Fruit fly (Drosophila melanogaster) whole organism, larva: Measurements from ENCODE around the gene CG8188.

Experiments
- noc ChIP-seq: fragments of 200-800 bp; sonication (Bioruptor generic); optimal IDR thresholded peaks from 3 replicates; lab custom pipeline; 2019; ENCODE audit warnings: missing biosample characterization, mild to moderate bottlenecking, missing genetic modification characterization, moderate library complexity

Gene CG8188

DNA sequence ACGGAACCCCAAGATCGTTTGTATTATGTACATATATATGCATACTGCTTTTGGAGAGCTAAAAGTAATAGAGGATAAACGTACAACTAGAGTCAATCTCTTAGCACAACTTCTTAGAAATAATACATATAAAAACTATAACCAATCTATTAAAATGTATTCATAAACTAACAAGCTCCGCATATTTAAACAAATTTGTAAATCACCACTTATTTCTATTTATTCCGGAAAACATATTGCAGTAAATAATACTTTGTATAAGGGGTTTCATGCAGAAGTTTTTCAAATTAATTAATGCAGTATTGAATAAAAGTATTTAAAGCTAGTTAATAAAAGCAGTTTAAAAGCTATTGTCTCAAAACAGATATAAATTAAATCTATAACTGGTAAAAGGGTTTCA is 9.6 kb upstream of the CG8188 start:
- TF ChIP-seq noc (tag; lab: Kevin White, UChicago), result no peak

DNA sequence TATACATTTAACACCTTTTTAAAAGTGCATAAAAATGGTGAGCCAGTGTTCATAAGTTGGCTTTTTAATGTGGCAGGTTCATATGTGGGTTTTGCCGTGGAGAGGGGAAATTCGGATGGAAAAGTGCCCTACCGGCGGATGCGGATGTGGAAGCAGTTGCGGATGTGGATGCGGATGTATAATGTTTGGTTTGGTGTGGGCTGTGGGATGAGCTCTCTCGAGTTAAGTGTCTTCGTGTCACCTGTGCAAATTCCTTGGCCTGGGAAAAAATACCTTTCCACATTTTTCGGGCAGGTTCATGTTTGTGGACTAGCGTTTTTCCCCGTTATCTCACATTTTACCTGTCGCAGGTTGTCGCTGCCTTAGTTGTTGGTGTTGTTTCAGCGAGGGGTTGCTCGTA is 9.1 kb upstream of the CG8188 start:
- no peak for TF ChIP-seq noc (tag; lab: Kevin White, UChicago)

DNA sequence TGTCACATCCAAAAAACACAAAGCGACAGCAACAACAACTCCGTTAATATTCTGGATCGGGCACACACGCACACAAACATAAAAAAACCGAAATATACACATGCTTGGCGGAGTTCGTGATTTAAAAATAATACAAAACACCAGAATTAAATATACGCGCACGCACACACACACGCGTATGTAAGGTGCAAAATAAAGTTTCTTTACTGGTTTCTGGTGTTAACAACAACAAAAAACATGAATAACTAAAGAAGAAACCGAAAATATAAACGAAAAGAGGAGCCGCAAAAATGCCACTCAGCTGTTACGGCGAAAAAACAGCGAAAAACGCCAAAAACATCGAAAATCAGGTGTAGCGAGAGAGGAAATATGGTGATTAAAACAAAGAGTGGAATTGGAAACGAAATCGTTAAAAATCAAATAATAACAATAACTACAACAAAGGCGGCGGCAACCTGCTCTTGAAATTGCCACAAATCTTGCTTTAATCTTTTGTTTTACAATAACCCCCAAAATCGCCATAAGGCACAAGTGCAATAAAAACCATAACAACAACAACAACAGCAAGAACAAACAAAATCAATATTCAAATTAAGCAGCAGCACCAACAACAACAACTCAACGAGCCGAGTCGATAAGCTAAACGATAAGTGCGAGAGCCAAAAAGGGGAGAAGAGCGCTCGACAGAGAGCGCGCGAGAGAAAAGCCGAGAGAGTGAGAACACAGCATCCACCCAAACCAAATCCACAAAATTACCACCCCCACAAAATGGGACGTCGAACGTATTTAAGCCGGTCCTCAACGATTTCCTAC is 7.7 kb upstream of the CG8188 start:
- TF ChIP-seq noc (tag; lab: Kevin White, UChicago), result no peak

DNA sequence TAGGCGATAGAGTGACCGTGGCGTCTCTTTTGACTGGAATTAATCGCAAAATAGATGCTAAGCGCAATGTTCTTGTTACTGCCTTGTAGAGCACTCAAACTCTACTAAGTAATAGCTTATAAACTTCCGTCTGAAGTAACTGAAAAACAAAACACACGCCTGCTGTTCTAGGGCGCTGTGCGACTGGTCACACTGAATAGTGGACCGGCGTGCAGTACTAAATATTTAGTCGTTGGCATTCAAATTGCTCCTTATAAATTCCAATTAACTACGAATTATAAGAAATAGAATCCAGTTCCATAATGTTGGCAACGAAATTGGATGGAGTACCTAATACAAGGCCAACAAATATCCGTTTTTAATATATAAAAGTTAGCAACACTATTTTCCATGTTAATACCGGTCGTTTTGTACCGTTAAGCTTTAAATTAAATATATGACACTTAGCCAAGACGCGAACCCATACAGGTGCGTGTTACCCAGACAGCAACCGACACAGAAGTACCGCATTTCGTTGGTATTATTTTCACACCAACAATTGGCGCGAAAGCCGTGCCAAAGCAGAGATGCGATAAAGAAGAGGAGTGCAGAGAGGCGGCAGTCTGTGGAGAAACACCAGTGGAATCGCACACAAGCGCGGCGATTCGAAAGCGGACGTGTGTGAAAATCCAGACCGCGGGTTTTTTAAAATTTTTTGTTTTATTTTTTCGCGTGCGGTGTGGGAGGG is 6.9 kb upstream of the CG8188 start, which contains the start of the genes CG8173 and raskol:
Gene CG8173 (minus strand): TSS at position 108 of the 727 bp plus-strand sequence.
Gene raskol (plus strand): TSS at position 599 of the 727 bp plus-strand sequence.
- TF ChIP-seq noc (tag; lab: Kevin White, UChicago), result no peak

DNA sequence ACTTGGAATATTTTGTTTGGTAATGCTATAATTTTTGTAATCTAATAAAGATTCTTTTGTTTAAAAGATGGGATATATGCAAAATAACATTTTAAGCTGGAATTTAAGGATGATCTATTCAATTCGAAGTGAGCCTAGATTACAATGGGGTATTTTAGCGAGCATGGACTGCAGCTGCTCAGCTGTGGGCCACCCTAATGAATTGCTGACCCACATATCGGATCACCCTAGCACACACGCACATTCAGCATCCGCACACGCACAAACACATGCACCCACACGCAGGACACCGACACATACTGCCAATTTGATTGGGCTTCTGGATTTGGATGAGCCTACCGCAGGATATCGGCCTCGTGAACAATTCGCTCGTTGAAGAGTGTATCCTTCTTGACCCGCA is 6.0 kb upstream of the CG8188 start:
- no peak for TF ChIP-seq noc (tag; lab: Kevin White, UChicago)

DNA sequence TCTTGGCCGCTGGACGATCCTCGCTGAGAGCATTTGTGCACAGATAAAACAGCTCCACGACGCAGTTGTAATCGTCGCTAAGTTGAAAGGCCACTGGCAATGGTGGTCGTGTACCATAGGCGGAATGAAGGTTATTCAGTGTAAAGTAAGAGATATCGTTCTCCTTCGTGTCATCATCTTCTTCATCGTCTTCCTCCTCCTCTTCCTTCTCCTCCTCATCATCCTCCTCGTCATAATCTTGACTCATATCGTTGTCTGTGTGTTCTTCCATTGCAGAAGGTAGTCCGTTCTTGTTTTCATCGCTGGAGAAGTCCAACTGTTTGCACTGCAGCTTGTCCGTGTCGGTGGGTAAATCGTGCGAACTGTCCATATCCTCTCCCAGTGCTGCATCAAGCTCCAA is 4.9 kb upstream of the CG8188 start:
- TF ChIP-seq noc (tag; lab: Kevin White, UChicago), result no peak

DNA sequence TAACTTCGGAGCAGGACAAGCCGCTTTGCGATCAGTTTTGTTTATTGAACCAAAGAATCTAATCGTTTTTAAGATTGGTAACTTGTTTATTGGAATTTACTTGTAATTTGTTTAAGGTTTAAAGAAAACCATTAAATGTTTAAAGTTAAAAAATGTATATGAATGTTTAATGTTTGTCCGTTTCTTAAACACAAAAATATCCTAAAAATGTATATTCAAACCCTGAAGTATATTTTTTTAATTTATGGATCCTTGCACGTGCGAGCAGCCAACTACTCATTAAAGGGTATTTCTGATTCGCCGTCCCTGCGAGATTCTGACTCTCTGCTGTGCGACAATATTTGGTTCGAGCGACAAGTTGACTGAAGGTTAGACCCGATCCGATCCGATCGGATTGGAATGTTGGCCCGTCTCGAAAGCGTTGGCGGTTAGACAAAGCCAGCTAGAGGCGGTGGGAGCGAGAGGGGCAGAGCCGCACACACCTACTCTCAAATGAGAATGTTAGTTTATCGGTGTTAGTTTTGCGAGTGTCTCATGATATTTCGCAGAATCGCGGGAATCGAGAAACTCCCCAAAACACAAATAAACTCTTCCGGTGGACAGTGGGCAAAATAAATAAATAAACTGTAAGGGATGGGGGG is 3.8 kb downstream of the CG8188 start:
- TF ChIP-seq noc (tag; lab: Kevin White, UChicago), result peak; percentile 91

DNA sequence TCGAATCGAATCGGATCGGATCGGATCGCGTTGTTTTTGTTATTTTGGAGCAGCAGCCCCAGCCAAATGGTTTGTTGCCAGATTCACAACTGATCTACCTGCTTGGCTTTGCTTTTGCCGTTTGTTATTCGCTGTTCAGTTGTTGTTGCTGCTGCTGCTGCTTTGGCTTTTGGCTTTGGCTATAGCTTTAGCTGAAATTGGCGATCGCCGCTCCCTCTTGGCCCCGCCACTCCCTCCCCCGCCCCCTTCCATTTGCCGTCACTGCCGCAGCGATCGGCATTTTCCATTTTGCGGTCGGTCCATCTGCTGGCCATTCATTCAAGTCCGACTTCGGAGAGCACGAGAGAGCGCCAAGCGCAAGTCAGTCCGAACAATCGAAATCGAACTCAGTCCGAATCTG is 4.4 kb downstream of the CG8188 start, which contains the start of gene chas:
Gene chas (minus strand): TSS at position 295 of the 400 bp plus-strand sequence.
- TF ChIP-seq noc (tag; lab: Kevin White, UChicago), result no peak

DNA sequence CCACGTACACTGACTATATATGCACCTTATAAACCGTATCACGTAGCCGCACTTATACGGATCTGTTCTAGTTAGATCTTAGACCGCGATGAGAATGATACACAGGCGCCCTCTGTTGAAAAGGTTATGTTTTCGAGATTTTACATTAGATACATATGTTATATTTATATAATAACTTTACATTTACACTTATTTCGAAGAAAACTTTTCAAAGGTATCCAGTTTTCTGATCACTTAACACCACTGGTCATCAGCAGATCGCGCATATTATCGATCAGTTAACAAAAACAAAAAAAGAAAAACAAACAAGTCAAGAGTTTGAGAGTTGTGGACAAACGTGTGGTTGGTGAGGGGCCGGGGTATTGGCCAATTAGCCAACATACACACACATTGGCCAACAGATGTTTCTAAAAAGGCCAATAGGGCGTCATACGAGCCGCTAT is 5.1 kb downstream of the CG8188 start:
- TF ChIP-seq noc (tag; lab: Kevin White, UChicago), result no peak

DNA sequence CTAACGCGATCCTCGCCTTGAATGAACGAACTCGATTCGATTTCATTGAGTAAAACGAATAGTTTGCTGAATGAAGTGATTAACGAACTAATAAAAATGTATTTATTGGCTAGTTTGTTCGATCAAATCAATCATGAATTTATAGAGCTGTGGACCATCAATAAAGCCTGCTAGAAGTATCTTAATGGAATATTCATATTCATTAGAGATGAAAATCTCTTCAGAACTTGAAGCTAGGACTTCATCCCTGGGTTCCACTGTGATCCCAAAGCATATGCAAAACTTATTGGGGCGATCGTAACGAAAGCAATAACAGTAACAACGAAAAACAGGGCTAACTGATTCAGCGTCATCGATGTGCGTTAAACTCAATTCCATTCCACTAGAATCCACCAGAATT is 5.6 kb downstream of the CG8188 start:
- peak; percentile 8 for TF ChIP-seq noc (tag; lab: Kevin White, UChicago)

DNA sequence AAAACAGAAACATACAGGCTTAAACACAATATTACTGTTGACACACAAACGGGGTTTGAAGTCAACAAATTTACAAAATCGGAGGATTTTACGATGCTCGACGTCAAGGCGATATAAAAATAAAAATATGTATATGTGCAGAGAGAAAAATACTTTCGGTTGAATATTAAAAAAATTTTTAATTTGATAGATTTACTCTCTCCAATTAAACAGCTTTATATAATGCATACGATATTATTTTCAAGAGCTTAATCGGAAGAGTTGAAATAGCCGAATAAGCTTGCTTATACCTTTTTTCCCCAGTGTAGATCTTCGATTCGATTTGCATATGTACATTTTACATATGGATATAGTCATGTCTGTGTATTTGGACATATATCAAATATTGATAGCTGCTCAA is 6.2 kb downstream of the CG8188 start:
- peak; percentile 40 for TF ChIP-seq noc (tag; lab: Kevin White, UChicago)

DNA sequence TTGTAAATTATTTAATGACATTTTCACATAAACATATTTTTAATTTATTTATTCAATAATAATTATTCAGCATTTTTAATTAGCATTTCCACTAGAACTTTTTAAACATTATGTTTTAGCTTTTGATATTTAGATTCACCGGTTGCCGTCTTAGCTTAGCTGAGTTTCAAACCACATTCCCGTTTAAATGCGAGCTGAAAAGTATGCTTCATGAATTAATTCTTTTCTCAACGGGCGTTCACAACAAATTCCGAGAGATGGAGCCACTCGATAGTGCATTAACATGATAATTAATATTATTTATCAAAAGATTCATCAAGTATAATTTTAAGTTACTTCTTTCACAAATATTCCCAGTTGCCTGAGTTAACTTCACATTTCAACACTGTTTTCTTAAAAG is 7.2 kb downstream of the CG8188 start:
- no peak for TF ChIP-seq noc (tag; lab: Kevin White, UChicago)

DNA sequence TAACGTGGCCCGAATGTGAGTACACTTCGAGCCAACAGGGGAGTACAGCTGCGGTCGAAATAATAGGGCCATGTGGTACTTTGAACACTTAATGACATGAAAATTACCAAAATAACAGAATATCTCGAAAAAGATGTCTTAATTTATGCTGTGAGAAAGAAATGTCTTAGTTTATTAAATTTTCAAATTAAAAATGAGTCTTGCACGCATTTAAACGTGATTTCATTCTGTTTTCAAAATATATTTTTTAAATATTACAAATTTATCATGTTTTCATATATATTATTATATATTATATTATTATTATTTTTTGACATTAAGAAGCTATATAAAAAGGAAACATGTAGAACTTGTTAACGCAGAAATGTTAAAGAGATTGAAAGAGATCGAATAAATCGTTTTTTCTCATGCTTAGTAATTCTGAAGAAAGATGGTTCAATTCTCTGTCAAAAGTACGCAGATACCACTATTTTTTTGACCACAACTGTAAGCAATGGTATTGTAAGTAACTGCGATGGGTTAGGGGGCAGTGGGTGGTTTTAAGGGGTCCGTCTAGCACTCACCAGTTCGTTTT is 7.9 kb downstream of the CG8188 start:
- TF ChIP-seq noc (tag; lab: Kevin White, UChicago), result no peak

DNA sequence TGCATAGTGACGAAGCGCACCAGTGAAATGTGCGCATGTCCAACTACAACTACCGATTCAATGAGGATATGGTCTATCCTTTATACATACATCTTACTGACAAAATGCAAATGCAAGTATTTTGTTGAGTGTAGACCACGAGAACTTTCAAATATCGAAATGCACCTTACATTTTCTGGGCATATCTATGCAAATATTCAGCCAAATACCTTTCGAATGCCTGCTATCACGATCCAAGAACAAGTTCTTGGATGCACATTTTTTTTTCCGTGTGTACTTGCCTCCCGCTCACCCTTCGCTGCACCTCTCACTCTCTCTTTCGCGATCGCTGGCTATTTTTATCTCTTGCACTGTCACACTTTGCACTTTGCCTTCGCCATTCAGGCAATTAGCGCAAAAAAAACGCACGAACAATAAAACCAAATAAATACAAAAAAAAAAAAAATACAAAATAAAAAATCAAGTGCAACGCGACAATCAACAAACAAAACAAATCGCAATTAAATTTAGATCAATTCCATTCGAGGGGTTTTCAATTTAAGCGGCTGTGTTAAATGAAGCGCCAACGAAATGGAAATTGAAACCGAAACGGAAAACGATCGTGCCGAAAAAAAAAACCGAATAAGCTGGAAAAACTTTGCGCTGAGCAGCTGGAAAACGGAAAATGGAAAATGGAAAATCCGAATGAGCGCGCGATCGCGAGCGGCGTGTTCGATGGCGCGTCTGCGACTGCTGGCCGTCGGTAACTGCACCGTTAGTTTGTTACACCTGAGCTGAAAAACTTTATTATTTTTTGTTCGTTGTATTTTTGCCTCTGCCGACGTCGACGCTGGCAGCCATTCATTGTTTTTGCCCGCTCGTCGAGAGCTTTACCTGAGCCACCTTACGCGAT is 8.6 kb downstream of the CG8188 start:
- TF ChIP-seq noc (tag; lab: Kevin White, UChicago), result no peak

DNA sequence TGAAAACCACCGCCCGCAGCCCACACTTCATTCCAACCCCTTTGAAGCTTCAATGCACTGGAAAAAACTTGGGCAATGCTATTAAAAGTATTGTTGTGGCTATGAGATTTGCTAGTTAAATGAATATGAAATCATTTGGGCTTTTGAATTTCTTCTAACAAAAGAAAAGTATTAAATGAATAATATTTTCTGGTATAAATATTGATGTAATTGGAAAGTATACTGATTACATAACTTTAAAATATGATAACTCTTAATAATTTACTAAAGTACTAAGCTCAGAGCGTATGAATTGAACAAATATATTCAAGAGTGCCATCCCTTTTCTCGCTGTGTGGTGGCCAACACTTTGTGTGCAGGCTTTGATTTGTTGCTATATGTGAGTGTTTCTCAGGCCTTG is 10.1 kb downstream of the CG8188 start:
- no peak for TF ChIP-seq noc (tag; lab: Kevin White, UChicago)
